Fruit fly (Drosophila melanogaster) whole organism, embryonic: Measurements from ENCODE around the gene tHMG1.

Source experiments
- Abd-B ChIP-seq: fragments of 200-800 bp; sonication (Bioruptor generic); optimal IDR thresholded peaks from 2 replicates; lab custom pipeline; 2018; ENCODE audit warnings: missing biosample characterization, mild to moderate bottlenecking, missing genetic modification characterization, moderate library complexity
- Antp ChIP-seq: fragments of 200-800 bp; sonication (Bioruptor generic); optimal IDR thresholded peaks from 3 replicates; lab custom pipeline; 2016; ENCODE audit warnings: missing biosample characterization, missing genetic modification characterization
- BEAF-32 ChIP-seq: fragments of 200-800 bp; sonication (Bioruptor generic); optimal IDR thresholded peaks from 3 replicates; lab custom pipeline; 2017; ENCODE audit warnings: missing biosample characterization, missing genetic modification characterization, mild to moderate bottlenecking, moderate library complexity, missing genetic modification reagents
- Bteb2 ChIP-seq: fragments of 200-800 bp; sonication (Bioruptor generic); optimal IDR thresholded peaks from 2 replicates; lab custom pipeline; 2016; ENCODE audit warnings: missing biosample characterization, missing genetic modification characterization
- CG11247 ChIP-seq: fragments of 200-800 bp; sonication (Bioruptor generic); IDR thresholded peaks from 2 replicates; pipeline ENCODE4 v1.3.6; 2022; ENCODE audit warnings: missing biosample characterization, missing genetic modification characterization
- CG11695 ChIP-seq: fragments of 200-800 bp; sonication (Bioruptor generic); IDR thresholded peaks from 3 replicates; pipeline ENCODE4 v1.3.6; 2022; ENCODE audit warnings: missing biosample characterization, missing genetic modification characterization
- CG12071 ChIP-seq: fragments of 200-800 bp; sonication (Bioruptor generic); optimal IDR thresholded peaks from 3 replicates; lab custom pipeline; 2018; ENCODE audit warnings: missing biosample characterization, mild to moderate bottlenecking, missing genetic modification characterization
- CG1233 ChIP-seq: fragments of 200-800 bp; sonication (Bioruptor generic); optimal IDR thresholded peaks from 4 replicates; lab custom pipeline; 2018; ENCODE audit warnings: missing biosample characterization, mild to moderate bottlenecking, missing genetic modification characterization
- CG13424 ChIP-seq: fragments of 200-800 bp; sonication (Bioruptor generic); optimal IDR thresholded peaks from 2 replicates; lab custom pipeline; 2019; ENCODE audit warnings: missing biosample characterization, mild to moderate bottlenecking, missing genetic modification characterization, moderate library complexity
- CG14050 ChIP-seq: fragments of 200-800 bp; sonication (Bioruptor generic); IDR thresholded peaks from 3 replicates; pipeline ENCODE4 v1.3.6; 2022; ENCODE audit warnings: missing biosample characterization, missing genetic modification characterization
- CG16815 ChIP-seq: fragments of 200-800 bp; sonication (Bioruptor generic); optimal IDR thresholded peaks from 3 replicates; lab custom pipeline; 2017; ENCODE audit warnings: missing biosample characterization, mild to moderate bottlenecking, missing genetic modification characterization
- CG16863 ChIP-seq: fragments of 200-800 bp; sonication (Bioruptor generic); optimal IDR thresholded peaks from 3 replicates; lab custom pipeline; 2016; ENCODE audit warnings: missing biosample characterization, missing genetic modification characterization
- CG17568 ChIP-seq: fragments of 200-800 bp; sonication (Bioruptor generic); optimal IDR thresholded peaks from 2 replicates; lab custom pipeline; 2018; ENCODE audit warnings: missing biosample characterization, mild to moderate bottlenecking, missing genetic modification characterization, moderate library complexity
- CG18599 ChIP-seq: fragments of 200-800 bp; sonication (Bioruptor generic); optimal IDR thresholded peaks from 3 replicates; lab custom pipeline; 2017; ENCODE audit warnings: missing biosample characterization, missing genetic modification characterization, mild to moderate bottlenecking, moderate library complexity, missing genetic modification reagents
- CG3407 ChIP-seq: fragments of 200-800 bp; sonication (Bioruptor generic); optimal IDR thresholded peaks from 2 replicates; lab custom pipeline; 2018; ENCODE audit warnings: missing biosample characterization, mild to moderate bottlenecking, missing genetic modification characterization
- CG4282 ChIP-seq: fragments of 200-800 bp; sonication (Bioruptor generic); optimal IDR thresholded peaks from 2 replicates; lab custom pipeline; 2016; ENCODE audit warnings: missing biosample characterization, missing genetic modification characterization
- CG5953 ChIP-seq: fragments of 200-800 bp; sonication (Bioruptor generic); IDR thresholded peaks from 2 replicates; pipeline ENCODE4 v1.3.6; 2022; ENCODE audit warnings: missing biosample characterization, missing genetic modification characterization
- CG6175 ChIP-seq: fragments of 200-800 bp; sonication (Bioruptor generic); IDR thresholded peaks from 3 replicates; pipeline ENCODE4 v1.3.6; 2022; ENCODE audit warnings: missing biosample characterization, missing genetic modification characterization
- CG6765 ChIP-seq: fragments of 200-800 bp; sonication (Bioruptor generic); optimal IDR thresholded peaks from 3 replicates; lab custom pipeline; 2017; ENCODE audit warnings: missing biosample characterization, mild to moderate bottlenecking, missing genetic modification characterization
- CG6813 ChIP-seq: fragments of 200-800 bp; sonication (Bioruptor generic); optimal IDR thresholded peaks from 2 replicates; lab custom pipeline; 2017; ENCODE audit warnings: missing biosample characterization, missing genetic modification characterization, mild to moderate bottlenecking, moderate library complexity, missing genetic modification reagents
- CG8478 ChIP-seq: fragments of >200 bp; optimal IDR thresholded peaks from 2 replicates; lab custom pipeline; 2018
- CG9932 ChIP-seq: fragments of 200-800 bp; sonication (Bioruptor generic); IDR thresholded peaks from 2 replicates; pipeline ENCODE4 v1.3.6; 2022; ENCODE audit warnings: missing biosample characterization, missing genetic modification characterization
- D ChIP-seq, 2 experiments: fragments of 200-800 bp in 1 of 2; fragments of >200 bp in 1 of 2; sonication (Bioruptor generic) in 1 of 2; optimal IDR thresholded peaks; 2 replicates in 1 of 2; 3 replicates in 1 of 2; lab custom pipeline; 2017; ENCODE audit warnings: mild to moderate bottlenecking in 1 of 2, missing biosample characterization in 1 of 2, missing genetic modification characterization in 1 of 2, missing genetic modification reagents in 1 of 2
- Dad ChIP-seq: fragments of 200-800 bp; sonication (Bioruptor generic); optimal IDR thresholded peaks from 3 replicates; lab custom pipeline; 2016; ENCODE audit warnings: missing biosample characterization, missing genetic modification characterization
- Ets97D ChIP-seq: fragments of 200-800 bp; sonication (Bioruptor generic); optimal IDR thresholded peaks from 3 replicates; lab custom pipeline; 2016; ENCODE audit warnings: missing biosample characterization, missing genetic modification characterization
- H15 ChIP-seq: fragments of 200-800 bp; sonication (Bioruptor generic); IDR thresholded peaks from 3 replicates; pipeline ENCODE4 v1.3.6; 2022; ENCODE audit warnings: missing biosample characterization, missing genetic modification characterization
- Hey ChIP-seq: fragments of 200-800 bp; sonication (Bioruptor generic); optimal IDR thresholded peaks from 3 replicates; lab custom pipeline; 2018; ENCODE audit warnings: missing biosample characterization, mild to moderate bottlenecking, missing genetic modification characterization
- Hr3 ChIP-seq: fragments of 200-800 bp; sonication (Bioruptor generic); optimal IDR thresholded peaks from 3 replicates; lab custom pipeline; 2016; ENCODE audit warnings: missing biosample characterization, missing genetic modification characterization
- Hsf ChIP-seq: fragments of 200-800 bp; sonication (Bioruptor generic); optimal IDR thresholded peaks from 3 replicates; lab custom pipeline; 2016; ENCODE audit warnings: missing biosample characterization, missing genetic modification characterization
- Max ChIP-seq: fragments of 200-800 bp; sonication (Bioruptor generic); optimal IDR thresholded peaks from 2 replicates; lab custom pipeline; 2016; ENCODE audit warnings: missing biosample characterization, mild to moderate bottlenecking, missing genetic modification characterization
- Mrtf ChIP-seq: fragments of 200-800 bp; sonication (Bioruptor generic); IDR thresholded peaks from 3 replicates; pipeline ENCODE4 v1.3.6; 2022; ENCODE audit warnings: missing biosample characterization, missing genetic modification characterization
- Sin3A ChIP-seq: fragments of >200 bp; optimal IDR thresholded peaks from 2 replicates; lab custom pipeline; 2018
- Xbp1 ChIP-seq: fragments of 200-800 bp; sonication (Bioruptor generic); optimal IDR thresholded peaks from 3 replicates; lab custom pipeline; 2016; ENCODE audit warnings: missing biosample characterization, mild to moderate bottlenecking, missing genetic modification characterization
- ash1 ChIP-seq: fragments of 200-800 bp; sonication (Bioruptor generic); optimal IDR thresholded peaks from 2 replicates; lab custom pipeline; 2018; ENCODE audit warnings: missing biosample characterization, mild to moderate bottlenecking, missing genetic modification characterization
- crc ChIP-seq: fragments of 200-800 bp; sonication (Bioruptor generic); optimal IDR thresholded peaks from 2 replicates; lab custom pipeline; 2016; ENCODE audit warnings: missing biosample characterization, missing genetic modification characterization
- en ChIP-seq: fragments of 200-800 bp; sonication (Bioruptor generic); optimal IDR thresholded peaks from 2 replicates; lab custom pipeline; 2016; ENCODE audit warnings: missing biosample characterization, missing genetic modification characterization
- fu2 ChIP-seq: fragments of 200-800 bp; sonication (Bioruptor generic); optimal IDR thresholded peaks from 2 replicates; lab custom pipeline; 2016; ENCODE audit warnings: missing biosample characterization, missing genetic modification characterization
- gro ChIP-seq: fragments of 200-800 bp; sonication (Bioruptor generic); optimal IDR thresholded peaks from 2 replicates; lab custom pipeline; 2016; ENCODE audit warnings: missing biosample characterization, missing genetic modification characterization
- gsb-n ChIP-seq: fragments of 200-800 bp; sonication (Bioruptor generic); optimal IDR thresholded peaks from 3 replicates; lab custom pipeline; 2018; ENCODE audit warnings: missing biosample characterization, mild to moderate bottlenecking, missing genetic modification characterization
- jumu ChIP-seq: fragments of 200-800 bp; sonication (Bioruptor generic); optimal IDR thresholded peaks from 3 replicates; lab custom pipeline; 2016; ENCODE audit warnings: missing biosample characterization, missing genetic modification characterization
- oc ChIP-seq: fragments of 200-800 bp; sonication (Bioruptor generic); optimal IDR thresholded peaks from 2 replicates; lab custom pipeline; 2018; ENCODE audit warnings: missing biosample characterization, mild to moderate bottlenecking, missing genetic modification characterization, moderate library complexity
- pho ChIP-seq: fragments of 200-800 bp; sonication (Bioruptor generic); optimal IDR thresholded peaks from 2 replicates; lab custom pipeline; 2016; ENCODE audit warnings: missing biosample characterization, missing genetic modification characterization
- pita ChIP-seq: fragments of 200-800 bp; sonication (Bioruptor generic); optimal IDR thresholded peaks from 2 replicates; lab custom pipeline; 2017; ENCODE audit warnings: missing biosample characterization, mild to moderate bottlenecking, missing genetic modification characterization
- pum ChIP-seq: fragments of 200-800 bp; sonication (Bioruptor generic); optimal IDR thresholded peaks from 2 replicates; lab custom pipeline; 2016; ENCODE audit warnings: missing biosample characterization, missing genetic modification characterization
- row ChIP-seq: fragments of 200-800 bp; sonication (Bioruptor generic); IDR thresholded peaks from 3 replicates; pipeline ENCODE4 v1.3.6; 2022; ENCODE audit warnings: missing biosample characterization, missing genetic modification characterization
- schlank ChIP-seq: fragments of 200-800 bp; sonication (Bioruptor generic); optimal IDR thresholded peaks from 2 replicates; lab custom pipeline; 2018; ENCODE audit warnings: missing biosample characterization, mild to moderate bottlenecking, missing genetic modification characterization
- sens ChIP-seq: fragments of 200-800 bp; sonication (Bioruptor generic); peaks from one replicate; lab custom pipeline; 2016; ENCODE audit warnings: missing biosample characterization, missing genetic modification characterization
- sens-2 ChIP-seq: fragments of 200-800 bp; sonication (Bioruptor generic); IDR thresholded peaks from 2 replicates; pipeline ENCODE4 v1.3.6; 2022; ENCODE audit warnings: missing biosample characterization, missing genetic modification characterization
- sqz ChIP-seq: fragments of 200-800 bp; sonication (Bioruptor generic); optimal IDR thresholded peaks from 3 replicates; lab custom pipeline; 2018; ENCODE audit warnings: missing biosample characterization, mild to moderate bottlenecking, missing genetic modification characterization
- tna ChIP-seq: fragments of 200-800 bp; sonication (Bioruptor generic); IDR thresholded peaks from 2 replicates; pipeline ENCODE4 v1.3.6; 2022; ENCODE audit warnings: missing biosample characterization, missing genetic modification characterization; ENCODE audit not compliant: partially characterized antibody

tHMG1 gene

DNA sequence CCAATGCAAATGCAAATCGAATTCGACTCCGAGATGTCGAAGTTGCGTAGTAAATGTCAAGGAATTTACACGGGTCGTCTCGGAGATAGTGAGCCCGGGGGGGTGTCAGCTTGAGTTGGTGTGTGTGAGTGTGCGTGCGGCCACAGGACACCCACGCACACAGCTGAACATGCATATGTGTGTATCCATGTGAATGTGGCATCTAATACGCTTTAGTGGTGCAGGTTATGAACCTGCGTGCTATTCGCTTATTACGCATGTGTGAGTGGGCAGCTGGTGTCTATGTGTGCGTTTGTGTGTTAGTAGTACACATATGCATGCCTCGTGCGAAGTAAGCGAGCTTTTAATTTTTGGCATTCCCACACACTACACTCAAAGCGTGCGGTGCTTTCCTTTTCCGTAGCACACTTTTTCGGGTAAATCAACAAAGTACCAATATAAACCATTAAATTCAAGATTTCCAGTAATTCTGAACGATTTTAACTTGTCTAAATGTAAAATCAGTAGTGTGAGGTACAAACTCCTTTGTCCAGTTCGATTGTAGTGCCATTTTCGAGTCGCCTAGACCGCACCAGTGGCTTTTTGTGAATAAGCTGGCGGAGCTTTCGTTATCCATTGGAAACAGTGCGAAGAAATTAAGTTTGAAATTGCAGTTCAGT lies 22.7 kb upstream of the tHMG1 start (continued):
- TF ChIP-seq Ets97D (GFP tag; lab: Kevin White, UChicago) = peak; percentile 50
- TF ChIP-seq CG4282 (GFP tag; lab: Kevin White, UChicago) = peak; percentile 62
- TF ChIP-seq D (optimal IDR thresholded peaks at IDR 0.05; lab: Kevin White, UChicago) = no peak
- TF ChIP-seq D (GFP tag; optimal IDR thresholded peaks at IDR 0.05; lab: Kevin White, UChicago) = peak; percentile 73
- TF ChIP-seq sqz (GFP tag; lab: Kevin White, UChicago) = no peak
- no peak for TF ChIP-seq Sin3A (lab: Kevin White, UChicago)
- peak; percentile 79 for TF ChIP-seq Bteb2 (GFP tag; lab: Kevin White, UChicago)
- TF ChIP-seq CG3407 (GFP tag; lab: Kevin White, UChicago) = peak; percentile 47
- TF ChIP-seq H15 (GFP tag; lab: Robert Waterston, UW) = peak; percentile 71; the same call in 2 of the 3 replicates
- peak; percentile 96 for TF ChIP-seq sens (GFP tag; lab: Kevin White, UChicago)
- TF ChIP-seq CG13424 (tag; lab: Kevin White, UChicago) = peak; percentile 90
- peak; percentile 50 for TF ChIP-seq ash1 (GFP tag; lab: Kevin White, UChicago)
- no peak for TF ChIP-seq tna
- TF ChIP-seq jumu (GFP tag; lab: Kevin White, UChicago) = peak; percentile 89
- peak; percentile 93 for TF ChIP-seq row (GFP tag; lab: Robert Waterston, UW)
- peak; percentile 77 for TF ChIP-seq Dad (GFP tag; lab: Kevin White, UChicago)
- TF ChIP-seq Xbp1 (GFP tag; lab: Kevin White, UChicago) = peak; percentile 90
- peak; percentile 81 for TF ChIP-seq CG11247
- TF ChIP-seq CG14050 = peak; percentile 77
- no peak for TF ChIP-seq CG17568 (GFP tag; lab: Kevin White, UChicago)
- peak; percentile 83 for TF ChIP-seq Hsf (GFP tag; lab: Kevin White, UChicago)
- peak; percentile 89 for TF ChIP-seq schlank (tag; lab: Kevin White, UChicago)
- peak; percentile 78 for TF ChIP-seq fu2 (GFP tag; lab: Kevin White, UChicago)
- TF ChIP-seq pum (GFP tag; lab: Kevin White, UChicago) = peak; percentile 87
- peak; percentile 85 for TF ChIP-seq pho (GFP tag; lab: Kevin White, UChicago)
- peak; percentile 83 for TF ChIP-seq crc (GFP tag; lab: Kevin White, UChicago)
- peak; percentile 88 for TF ChIP-seq CG11695 (GFP tag; lab: Robert Waterston, UW)
- TF ChIP-seq Abd-B (GFP tag; lab: Kevin White, UChicago) = peak; percentile 83
- TF ChIP-seq Hey (tag; lab: Kevin White, UChicago) = peak; percentile 72
- TF ChIP-seq sens-2 (GFP tag; lab: Robert Waterston, UW) = peak; percentile 65; the same call in 1 of the 2 replicates
- no peak for TF ChIP-seq BEAF-32 (GFP tag; lab: Kevin White, UChicago)
- peak; percentile 90 for TF ChIP-seq CG12071
- TF ChIP-seq oc (tag; lab: Kevin White, UChicago) = peak; percentile 75
- peak; percentile 82 for TF ChIP-seq CG1233 (GFP tag; lab: Kevin White, UChicago)
- peak; percentile 81 for TF ChIP-seq Max
- peak; percentile 81 for TF ChIP-seq CG9932 (GFP tag; lab: Robert Waterston, UW)
- no peak for TF ChIP-seq pita (GFP tag; lab: Kevin White, UChicago)
- TF ChIP-seq Mrtf (GFP tag; lab: Robert Waterston, UW) = peak; percentile 81; the same call in 2 of the 3 replicates
- TF ChIP-seq CG6765 (GFP tag; lab: Kevin White, UChicago) = peak; percentile 82
- TF ChIP-seq CG6813 = peak; percentile 80
- TF ChIP-seq CG5953 (GFP tag; lab: Robert Waterston, UW) = peak; percentile 39; the same call in 1 of the 2 replicates
- TF ChIP-seq en (GFP tag; lab: Kevin White, UChicago) = peak; percentile 75
- TF ChIP-seq Hr3 (GFP tag; lab: Kevin White, UChicago) = peak; percentile 84
- peak; percentile 72; the same call in 2 of the 3 replicates for TF ChIP-seq CG6175 (GFP tag; lab: Robert Waterston, UW)
- TF ChIP-seq CG8478 = peak; percentile 67
- peak; percentile 50 for TF ChIP-seq CG16815
- TF ChIP-seq gsb-n (tag; lab: Kevin White, UChicago) = peak; percentile 53
- TF ChIP-seq gro = no peak
- TF ChIP-seq Antp (GFP tag; lab: Kevin White, UChicago) = peak; percentile 92
- peak; percentile 97 for TF ChIP-seq CG18599 (GFP tag; lab: Kevin White, UChicago)
- peak; percentile 82 for TF ChIP-seq CG16863 (GFP tag; lab: Kevin White, UChicago)
